Fruit fly (Drosophila melanogaster) whole organism, prepupa: ENCODE data around the gene gskt.

ENCODE experiments used
- CG10669 ChIP-seq: fragments of 200-800 bp; sonication (Bioruptor generic); optimal IDR thresholded peaks from 3 replicates; lab custom pipeline; 2018; ENCODE audit warnings: missing biosample characterization, mild to moderate bottlenecking, missing genetic modification characterization, moderate library complexity
- CG11762 ChIP-seq: fragments of 200-800 bp; sonication (Bioruptor generic); optimal IDR thresholded peaks from 3 replicates; lab custom pipeline; 2016; ENCODE audit warnings: missing biosample characterization, missing genetic modification characterization; ENCODE audit not compliant: insufficient read depth
- CG11902 ChIP-seq: fragments of 200-800 bp; sonication (Bioruptor generic); optimal IDR thresholded peaks from 3 replicates; lab custom pipeline; 2016; ENCODE audit warnings: missing biosample characterization, missing genetic modification characterization
- CG15336 ChIP-seq: fragments of 200-800 bp; sonication (Bioruptor generic); IDR thresholded peaks from 2 replicates; pipeline ENCODE4 v1.3.6; 2022; ENCODE audit warnings: missing biosample characterization, missing genetic modification characterization
- CG1621 ChIP-seq: fragments of 200-800 bp; sonication (Bioruptor generic); optimal IDR thresholded peaks from 3 replicates; lab custom pipeline; 2018; ENCODE audit warnings: missing biosample characterization, mild to moderate bottlenecking, missing genetic modification characterization
- CG16779 ChIP-seq: fragments of 200-800 bp; sonication (Bioruptor generic); optimal IDR thresholded peaks from 3 replicates; lab custom pipeline; 2017; ENCODE audit warnings: missing biosample characterization, mild to moderate bottlenecking, missing genetic modification characterization
- CG31627 ChIP-seq: fragments of 200-800 bp; sonication (Bioruptor generic); optimal IDR thresholded peaks from 3 replicates; lab custom pipeline; 2016; ENCODE audit warnings: missing biosample characterization, missing genetic modification characterization
- CG32006 ChIP-seq: fragments of 200-800 bp; sonication (Bioruptor generic); optimal IDR thresholded peaks from 3 replicates; lab custom pipeline; 2017; ENCODE audit warnings: missing biosample characterization, mild to moderate bottlenecking, missing genetic modification characterization
- CG6163 ChIP-seq: fragments of 200-800 bp; sonication (Bioruptor generic); IDR thresholded peaks from 3 replicates; pipeline ENCODE4 v1.3.6; 2022; ENCODE audit warnings: missing biosample characterization, missing genetic modification characterization
- CG6854 ChIP-seq: fragments of 200-800 bp; sonication (Bioruptor generic); optimal IDR thresholded peaks from 2 replicates; lab custom pipeline; 2017; ENCODE audit warnings: missing biosample characterization, mild to moderate bottlenecking, missing genetic modification characterization
- CG8319 ChIP-seq: fragments of 200-800 bp; sonication (Bioruptor generic); optimal IDR thresholded peaks from 3 replicates; lab custom pipeline; 2016; ENCODE audit warnings: missing biosample characterization, missing genetic modification characterization
- Eip75B ChIP-seq: fragments of 200-800 bp; sonication (Bioruptor generic); optimal IDR thresholded peaks from 3 replicates; lab custom pipeline; 2016; ENCODE audit warnings: missing biosample characterization, missing genetic modification characterization
- Ets21C ChIP-seq: fragments of 200-800 bp; sonication (Bioruptor generic); optimal IDR thresholded peaks from 3 replicates; lab custom pipeline; 2016; ENCODE audit warnings: missing biosample characterization, missing genetic modification characterization
- Ets96B ChIP-seq: fragments of 200-800 bp; optimal IDR thresholded peaks from 2 replicates; lab custom pipeline; 2019; ENCODE audit warnings: missing biosample characterization, mild to moderate bottlenecking, missing genetic modification characterization, moderate library complexity
- Hr38 ChIP-seq: sonication (Bioruptor generic); optimal IDR thresholded peaks from 2 replicates; lab custom pipeline; 2016; ENCODE audit warnings: missing biosample characterization, missing genetic modification characterization
- Hr39 ChIP-seq: fragments of 200-800 bp; sonication (Bioruptor generic); optimal IDR thresholded peaks from 2 replicates; lab custom pipeline; 2016; ENCODE audit warnings: missing biosample characterization, missing genetic modification characterization
- Lpt ChIP-seq: fragments of 200-800 bp; sonication (Bioruptor generic); optimal IDR thresholded peaks from 3 replicates; lab custom pipeline; 2016; ENCODE audit warnings: missing biosample characterization, missing genetic modification characterization
- Met ChIP-seq: fragments of 200-800 bp; sonication (Bioruptor generic); optimal IDR thresholded peaks from 3 replicates; lab custom pipeline; 2016; ENCODE audit warnings: missing biosample characterization, missing genetic modification characterization
- Sox102F ChIP-seq: fragments of 200-800 bp; sonication (Bioruptor generic); optimal IDR thresholded peaks from 2 replicates; lab custom pipeline; 2016; ENCODE audit warnings: missing biosample characterization, mild to moderate bottlenecking, missing genetic modification characterization
- Sox14 ChIP-seq: fragments of 200-800 bp; sonication (Bioruptor generic); optimal IDR thresholded peaks from 3 replicates; lab custom pipeline; 2016; ENCODE audit warnings: missing biosample characterization, missing genetic modification characterization
- achi ChIP-seq: fragments of 200-800 bp; sonication (Bioruptor generic); optimal IDR thresholded peaks from 3 replicates; lab custom pipeline; 2016; ENCODE audit warnings: missing biosample characterization, missing genetic modification characterization
- acj6 ChIP-seq: fragments of 200-800 bp; sonication (Bioruptor generic); optimal IDR thresholded peaks from 3 replicates; lab custom pipeline; 2016; ENCODE audit warnings: missing biosample characterization, missing genetic modification characterization
- dac ChIP-seq: fragments of 200-800 bp; sonication (Bioruptor generic); optimal IDR thresholded peaks from 2 replicates; lab custom pipeline; 2017; ENCODE audit warnings: missing biosample characterization, mild to moderate bottlenecking, missing genetic modification characterization
- dsx ChIP-seq: fragments of 200-800 bp; optimal IDR thresholded peaks from 3 replicates; lab custom pipeline; 2019; ENCODE audit warnings: missing biosample characterization, mild to moderate bottlenecking, missing genetic modification characterization, moderate library complexity; ENCODE audit not compliant: poor library complexity, severe bottlenecking
- eg ChIP-seq: fragments of 200-800 bp; sonication (Bioruptor generic); IDR thresholded peaks from 3 replicates; pipeline ENCODE4 v1.3.6; 2022; ENCODE audit warnings: missing biosample characterization, missing genetic modification characterization
- esn ChIP-seq: fragments of 200-800 bp; sonication (Bioruptor generic); optimal IDR thresholded peaks from 2 replicates; lab custom pipeline; 2016; ENCODE audit warnings: missing biosample characterization, mild to moderate bottlenecking, missing genetic modification characterization, moderate library complexity
- fd59A ChIP-seq: fragments of 200-800 bp; sonication (Bioruptor generic); optimal IDR thresholded peaks from 2 replicates; lab custom pipeline; 2017; ENCODE audit warnings: missing biosample characterization, mild to moderate bottlenecking, missing genetic modification characterization, missing genetic modification reagents
- net ChIP-seq: fragments of 200-800 bp; sonication (Bioruptor generic); optimal IDR thresholded peaks from 3 replicates; lab custom pipeline; 2016; ENCODE audit warnings: missing biosample characterization, missing genetic modification characterization
- spab ChIP-seq: fragments of 200-800 bp; sonication (Bioruptor generic); optimal IDR thresholded peaks from 2 replicates; lab custom pipeline; 2017; ENCODE audit warnings: missing biosample characterization, mild to moderate bottlenecking, missing genetic modification characterization, missing genetic modification reagents
- ss ChIP-seq, 2 experiments: fragments of 200-800 bp; sonication (Bioruptor generic); optimal IDR thresholded peaks; 2 replicates in 1 of 2; 3 replicates in 1 of 2; lab custom pipeline; 2017 to 2018; ENCODE audit warnings: mild to moderate bottlenecking in 2 of 2, missing biosample characterization in 2 of 2, missing genetic modification characterization in 2 of 2, moderate library complexity in 1 of 2

gskt gene

dm6 chr3R:31421995-31422394 lies 49.8 kb downstream of the gskt start (continued):
- no peak for TF ChIP-seq CG6854 (GFP tag; lab: Kevin White, UChicago)
- TF ChIP-seq Ets21C, result no peak
- no peak for TF ChIP-seq Hr38 (GFP tag; lab: Kevin White, UChicago)
- no peak for TF ChIP-seq Sox14 (GFP tag; lab: Kevin White, UChicago)
- TF ChIP-seq CG6163, result no peak
- peak; percentile 31 for TF ChIP-seq acj6 (GFP tag; lab: Kevin White, UChicago)
- TF ChIP-seq spab (GFP tag; lab: Kevin White, UChicago), result no peak
- TF ChIP-seq Ets96B (tag; lab: Kevin White, UChicago), result peak; percentile 0
- TF ChIP-seq CG8319 (GFP tag; lab: Kevin White, UChicago), result no peak
- TF ChIP-seq dsx (GFP tag; lab: Kevin White, UChicago), result no peak
- no peak for TF ChIP-seq ss (GFP tag; optimal IDR thresholded peaks at IDR 0.05; lab: Kevin White, UChicago)
- TF ChIP-seq CG32006 (GFP tag; lab: Kevin White, UChicago), result no peak
- TF ChIP-seq CG31627, result peak; percentile 30
- TF ChIP-seq Eip75B (GFP tag; lab: Kevin White, UChicago), result peak; percentile 24
- no peak for TF ChIP-seq net (GFP tag; lab: Kevin White, UChicago)
- no peak for TF ChIP-seq achi (GFP tag; lab: Kevin White, UChicago)
- no peak for TF ChIP-seq Lpt (GFP tag; lab: Kevin White, UChicago)
- peak; percentile 11 for TF ChIP-seq CG10669
- peak; percentile 44 for TF ChIP-seq esn (GFP tag; lab: Kevin White, UChicago)
- TF ChIP-seq fd59A (GFP tag; lab: Kevin White, UChicago), result no peak
- no peak for TF ChIP-seq CG11902 (GFP tag; lab: Kevin White, UChicago)
- no peak for TF ChIP-seq CG16779
- no peak for TF ChIP-seq eg (GFP tag; lab: Robert Waterston, UW)
- TF ChIP-seq CG1621 (tag; lab: Kevin White, UChicago), result no peak
- TF ChIP-seq Sox102F (GFP tag; lab: Kevin White, UChicago), result peak; percentile 49
- peak; percentile 15 for TF ChIP-seq Hr39
- TF ChIP-seq dac, result no peak
- TF ChIP-seq CG11762, result no peak
- peak; percentile 57 for TF ChIP-seq Met
- no peak for TF ChIP-seq CG15336
- TF ChIP-seq, all 60 proteins: peak for 19
